Worm (Caenorhabditis elegans): ENCODE measurements around the gene ZC449.4.

DNA sequence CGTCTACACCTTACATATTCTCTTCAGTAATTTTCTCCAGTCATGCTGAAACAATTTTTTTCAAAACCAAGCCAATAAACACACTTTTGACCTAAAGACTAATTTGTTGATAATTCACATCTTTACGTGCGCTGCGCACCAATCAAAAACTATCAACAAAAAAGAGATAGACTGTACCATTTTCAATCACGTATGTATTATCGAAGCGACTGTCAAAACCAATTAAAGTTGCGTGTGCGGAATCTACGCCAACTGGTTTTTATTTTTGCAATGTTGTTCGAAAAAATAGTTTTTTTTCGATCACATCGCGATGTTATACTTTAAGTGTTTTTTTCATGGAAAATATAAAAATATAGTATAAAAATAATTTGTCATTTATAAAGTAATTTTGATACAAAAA, 45.5 kb upstream of the ZC449.4 start:
- no peak for TF ChIP-seq skn-1 (tag; optimal IDR thresholded peaks at IDR 0.05)
- TF ChIP-seq nhr-77 (tag; optimal IDR thresholded peaks at IDR 0.05) = no peak
- no peak for TF ChIP-seq unc-55 (GFP tag; optimal IDR thresholded peaks at IDR 0.05)
